Worm (Caenorhabditis elegans) whole organism, young adult: ENCODE results near the gene str-263.

Experiments
- B0035.1 ChIP-seq: sonication (generic microtip); optimal IDR thresholded peaks from 2 replicates; lab custom pipeline; 2016; ENCODE audit warnings: missing genetic modification characterization, mild to moderate bottlenecking, missing compliant biosample characterization, missing genotype, missing genetic modification reagents
- C17E4.6 ChIP-seq: fragments of 200-800 bp; sonication (Bioruptor generic); IDR thresholded peaks from 2 replicates; pipeline ENCODE4 v1.3.6; 2022; ENCODE audit warnings: missing genetic modification reagents, missing genetic modification characterization, missing compliant biosample characterization
- D2030.7 ChIP-seq: fragments of 200-800 bp; sonication (Bioruptor generic); IDR thresholded peaks from 2 replicates; pipeline ENCODE4 v1.3.6; 2022; ENCODE audit warnings: missing genetic modification reagents, missing genetic modification characterization, missing compliant biosample characterization
- F23B12.7 ChIP-seq: sonication (generic microtip); optimal IDR thresholded peaks from 2 replicates; lab custom pipeline; 2017; ENCODE audit warnings: missing genetic modification characterization, mild to moderate bottlenecking, missing compliant biosample characterization, antibody characterized with exemption, moderate library complexity; ENCODE audit not compliant: insufficient read depth
- F39B2.1 ChIP-seq: fragments of 200-800 bp; sonication (Bioruptor generic); IDR thresholded peaks from 2 replicates; pipeline ENCODE4 v1.3.6; 2022; ENCODE audit warnings: missing genetic modification reagents, missing genetic modification characterization, missing compliant biosample characterization
- K12H6.12 ChIP-seq: fragments of 200-800 bp; sonication (Bioruptor generic); optimal IDR thresholded peaks from 2 replicates; lab custom pipeline; 2018; ENCODE audit warnings: mild to moderate bottlenecking, missing genetic modification characterization, missing compliant biosample characterization
- ZK185.1 ChIP-seq: sonication (generic microtip); optimal IDR thresholded peaks from 2 replicates; lab custom pipeline; 2016; ENCODE audit warnings: mild to moderate bottlenecking, missing genetic modification characterization, missing compliant biosample characterization; ENCODE audit not compliant: poor library complexity, severe bottlenecking
- ama-1 ChIP-seq, 3 experiments: fragments of 150-350 bp in 1 of 3; sonication (generic microtip) in 2 of 3; optimal IDR thresholded peaks; 2 replicates each; lab custom pipeline; 2014 to 2018; ENCODE audit warnings: missing biosample characterization in 2 of 3, missing genetic modification characterization in 2 of 3, missing genetic modification reagents in 2 of 3
- atf-7 ChIP-seq: sonication (generic microtip); optimal IDR thresholded peaks from 2 replicates; lab custom pipeline; 2017; ENCODE audit warnings: mild to moderate bottlenecking, missing genetic modification characterization, missing compliant biosample characterization
- attf-3 ChIP-seq: fragments of 200-800 bp; sonication (Bioruptor generic); conservative IDR thresholded peaks from 2 replicates; pipeline ENCODE4 v1.3.6; 2022; ENCODE audit warnings: missing genetic modification reagents, missing genetic modification characterization, missing compliant biosample characterization
- attf-6 ChIP-seq: fragments of 200-800 bp; sonication (Bioruptor generic); IDR thresholded peaks from 2 replicates; pipeline ENCODE4 v1.3.6; 2022; ENCODE audit warnings: missing genetic modification reagents, missing genetic modification characterization, missing compliant biosample characterization
- cebp-1 ChIP-seq, 2 experiments: fragments of 200-800 bp in 1 of 2; sonication (Bioruptor generic) in 1 of 2; sonication (generic microtip) in 1 of 2; IDR thresholded peaks in 1 of 2; optimal IDR thresholded peaks in 1 of 2; 2 replicates each; pipeline versions ENCODE4 v1.3.6 to Lab custom; 2017 to 2022; ENCODE audit warnings: missing compliant biosample characterization in 2 of 2, missing genetic modification characterization in 2 of 2, mild to moderate bottlenecking in 1 of 2, missing genetic modification reagents in 1 of 2, moderate library complexity in 1 of 2
- ceh-27 ChIP-seq: fragments of 200-800 bp; sonication (Bioruptor generic); optimal IDR thresholded peaks from 2 replicates; lab custom pipeline; 2018; ENCODE audit warnings: mild to moderate bottlenecking, missing genetic modification characterization, moderate library complexity, missing compliant biosample characterization
- ceh-79 ChIP-seq: sonication (generic microtip); optimal IDR thresholded peaks from 2 replicates; lab custom pipeline; 2017; ENCODE audit warnings: mild to moderate bottlenecking, missing genetic modification characterization, missing compliant biosample characterization
- ceh-91 ChIP-seq: fragments of 200-800 bp; sonication (Bioruptor generic); IDR thresholded peaks from 2 replicates; pipeline ENCODE4 v1.3.6; 2022; ENCODE audit warnings: missing genetic modification reagents, missing genetic modification characterization, missing compliant biosample characterization
- dpl-1 ChIP-seq: fragments of 150-350 bp; optimal IDR thresholded peaks from 2 replicates; lab custom pipeline; 2014; ENCODE audit warnings: missing biosample characterization, missing genetic modification reagents, missing genetic modification characterization
- efl-1 ChIP-seq: fragments of 150-350 bp; optimal IDR thresholded peaks from 2 replicates; lab custom pipeline; 2014; ENCODE audit warnings: missing biosample characterization, missing genetic modification reagents, missing genetic modification characterization
- him-1 ChIP-seq: sonication (generic microtip); optimal IDR thresholded peaks from 2 replicates; lab custom pipeline; 2016; ENCODE audit warnings: missing genotype, missing genetic modification reagents, missing genetic modification characterization, missing compliant biosample characterization
- hmg-20 ChIP-seq: fragments of 200-800 bp; sonication (Bioruptor generic); IDR thresholded peaks from 2 replicates; pipeline ENCODE4 v1.3.6; 2022; ENCODE audit warnings: missing genetic modification reagents, missing genetic modification characterization, missing compliant biosample characterization
- hsf-1 ChIP-seq: fragments of 200-800 bp; sonication (Bioruptor generic); IDR thresholded peaks from 2 replicates; pipeline ENCODE4 v1.3.6; 2022; ENCODE audit warnings: missing genetic modification reagents, missing genetic modification characterization, missing compliant biosample characterization
- lag-1 ChIP-seq: fragments of 200-800 bp; sonication (Bioruptor generic); IDR thresholded peaks from 2 replicates; pipeline ENCODE4 v1.3.6; 2022; ENCODE audit warnings: missing genetic modification reagents, missing genetic modification characterization, missing compliant biosample characterization
- lin-35 ChIP-seq, 3 experiments: fragments of 150-350 bp in 2 of 3; sonication (generic microtip) in 1 of 3; optimal IDR thresholded peaks; 2 replicates each; lab custom pipeline; 2014 to 2018; ENCODE audit warnings: missing biosample characterization in 3 of 3, missing genetic modification characterization in 3 of 3, missing genetic modification reagents in 3 of 3
- lin-54 ChIP-seq: fragments of 200-800 bp; sonication (Bioruptor generic); optimal IDR thresholded peaks from 2 replicates; lab custom pipeline; 2018; ENCODE audit warnings: mild to moderate bottlenecking, missing genetic modification characterization, missing compliant biosample characterization
- lsy-27 ChIP-seq: sonication (generic microtip); optimal IDR thresholded peaks from 2 replicates; lab custom pipeline; 2017; ENCODE audit warnings: missing genetic modification characterization, mild to moderate bottlenecking, missing compliant biosample characterization, antibody characterized with exemption, missing genotype, borderline replicate concordance; ENCODE audit not compliant: insufficient read depth
- mxl-1 ChIP-seq: sonication (generic microtip); optimal IDR thresholded peaks from 2 replicates; lab custom pipeline; 2016; ENCODE audit warnings: missing genetic modification characterization, missing compliant biosample characterization
- nhr-27 ChIP-seq: fragments of 200-800 bp; sonication (Bioruptor generic); optimal IDR thresholded peaks from 2 replicates; lab custom pipeline; 2018; ENCODE audit warnings: mild to moderate bottlenecking, missing genetic modification characterization, moderate library complexity, missing compliant biosample characterization
- repo-1 ChIP-seq: sonication (generic microtip); optimal IDR thresholded peaks from 2 replicates; lab custom pipeline; 2017; ENCODE audit warnings: mild to moderate bottlenecking, missing genetic modification characterization, missing compliant biosample characterization
- sea-2 ChIP-seq: fragments of 200-800 bp; sonication (Bioruptor generic); IDR thresholded peaks from 2 replicates; pipeline ENCODE4 v1.3.6; 2022; ENCODE audit warnings: missing genetic modification characterization, missing compliant biosample characterization
- snpc-4 ChIP-seq, 5 experiments: fragments of 150-350 bp in 1 of 5; sonication (generic microtip) in 4 of 5; optimal IDR thresholded peaks; 2 replicates each; lab custom pipeline; 2014 to 2018; ENCODE audit warnings: missing genetic modification characterization in 5 of 5, missing biosample characterization in 3 of 5, antibody characterized with exemption in 2 of 5, mild to moderate bottlenecking in 2 of 5, missing compliant biosample characterization in 2 of 5, missing genotype in 2 of 5, moderate library complexity in 2 of 5, missing genetic modification reagents in 1 of 5
- sptf-2 ChIP-seq: fragments of 200-800 bp; sonication (Bioruptor generic); optimal IDR thresholded peaks from 2 replicates; lab custom pipeline; 2018; ENCODE audit warnings: mild to moderate bottlenecking, missing genetic modification characterization, missing compliant biosample characterization
- unc-62 ChIP-seq: fragments of 150-350 bp; optimal IDR thresholded peaks from 2 replicates; lab custom pipeline; 2014; ENCODE audit warnings: missing biosample characterization, missing genetic modification reagents, missing genetic modification characterization

The str-263 gene

ce11 chrV:15567344-15567804 is 45.6 kb upstream of the str-263 start, which contains the start of gene acs-2:
Gene acs-2 (plus strand): TSS chrV:15567394.
- TF ChIP-seq hsf-1 (GFP tag; lab: Robert Waterston, UW) (peak; percentile 32; the same call in 1 of the 2 replicates), K12H6.12 (no peak), ZK185.1 (tag; lab: Kevin White, UChicago) (no peak), ama-1 (optimal IDR thresholded peaks at IDR 0.05; lab: Kevin White, UChicago) (peak; percentile 85), ama-1 (GFP tag; optimal IDR thresholded peaks at IDR 0.05; lab: Kevin White, UChicago) (no peak)

- peak; percentile 42 for TF ChIP-seq ama-1 (optimal IDR thresholded peaks at IDR 0.05; lab: Kevin White, UChicago)
- TF ChIP-seq ama-1 (GFP tag; optimal IDR thresholded peaks at IDR 0.05; lab: Kevin White, UChicago): no peak
- no peak for TF ChIP-seq ceh-79 (tag; lab: Kevin White, UChicago)
These were observed 44.6 kb upstream of the str-263 start for ce11 chrV:15568381-15568780.

- no peak for TF ChIP-seq C17E4.6 (GFP tag; lab: Robert Waterston, UW)
- no peak for TF ChIP-seq mxl-1 (tag; lab: Kevin White, UChicago)
- TF ChIP-seq B0035.1 (tag; lab: Kevin White, UChicago): no peak
- TF ChIP-seq him-1 (tag; lab: Kevin White, UChicago): peak; percentile 34
- no peak for TF ChIP-seq ceh-91 (GFP tag; lab: Robert Waterston, UW)
- no peak for TF ChIP-seq unc-62
- peak; percentile 79 for TF ChIP-seq lin-54 (GFP tag; lab: Kevin White, UChicago)
- no peak for TF ChIP-seq repo-1
- TF ChIP-seq F39B2.1: no peak
- TF ChIP-seq ama-1 (optimal IDR thresholded peaks at IDR 0.05; lab: Kevin White, UChicago): peak; percentile 77
- no peak for TF ChIP-seq ama-1 (GFP tag; optimal IDR thresholded peaks at IDR 0.05; lab: Kevin White, UChicago)
- no peak for TF ChIP-seq lag-1 (GFP tag; lab: Robert Waterston, UW)
- peak; percentile 49 for TF ChIP-seq F23B12.7 (tag; lab: Kevin White, UChicago)
- TF ChIP-seq attf-3 (GFP tag; lab: Robert Waterston, UW): peak; percentile 93
- no peak for TF ChIP-seq D2030.7 (GFP tag; lab: Robert Waterston, UW)
- TF ChIP-seq lsy-27 (tag; lab: Kevin White, UChicago): no peak
- TF ChIP-seq efl-1 (GFP tag; lab: Kevin White, UChicago): peak; percentile 67
- no peak for TF ChIP-seq nhr-27 (tag; lab: Kevin White, UChicago)
- TF ChIP-seq sptf-2: no peak
- TF ChIP-seq lin-35 (GFP tag; optimal IDR thresholded peaks at IDR 0.05; lab: Kevin White, UChicago): peak in 1 of 3 experiments; percentile 83
- no peak for TF ChIP-seq attf-6
- TF ChIP-seq ceh-27 (GFP tag; lab: Kevin White, UChicago): no peak
- no peak for TF ChIP-seq atf-7
- TF ChIP-seq hmg-20: no peak
- 0 out of 2 replicates have a peak, but pooled peaks have one; percentile 9 for TF ChIP-seq hsf-1 (GFP tag; lab: Robert Waterston, UW)
- TF ChIP-seq snpc-4 (GFP tag; optimal IDR thresholded peaks at IDR 0.05; lab: Kevin White, UChicago): no peak
- peak in 1 of 4 experiments; percentile 25 for TF ChIP-seq snpc-4 (tag; optimal IDR thresholded peaks at IDR 0.05; lab: Kevin White, UChicago)
- no peak for TF ChIP-seq cebp-1 (GFP tag; IDR thresholded peaks at IDR 0.05; lab: Robert Waterston, UW)
- TF ChIP-seq cebp-1 (tag; optimal IDR thresholded peaks at IDR 0.05; lab: Kevin White, UChicago): peak; percentile 45
- TF ChIP-seq dpl-1 (GFP tag; lab: Kevin White, UChicago): peak; percentile 57
- TF ChIP-seq sea-2 (GFP tag; lab: Robert Waterston, UW): no peak
- TF ChIP-seq, all 124 proteins: peak for 11
These were observed 43.1 kb upstream of the str-263 start, which contains the start of gene lsm-5 for ce11 chrV:15569702-15570430. Gene lsm-5 (plus strand): TSS chrV:15570380.
